Worm (Caenorhabditis elegans): Measurements from ENCODE around the gene B0524.5.

DNA sequence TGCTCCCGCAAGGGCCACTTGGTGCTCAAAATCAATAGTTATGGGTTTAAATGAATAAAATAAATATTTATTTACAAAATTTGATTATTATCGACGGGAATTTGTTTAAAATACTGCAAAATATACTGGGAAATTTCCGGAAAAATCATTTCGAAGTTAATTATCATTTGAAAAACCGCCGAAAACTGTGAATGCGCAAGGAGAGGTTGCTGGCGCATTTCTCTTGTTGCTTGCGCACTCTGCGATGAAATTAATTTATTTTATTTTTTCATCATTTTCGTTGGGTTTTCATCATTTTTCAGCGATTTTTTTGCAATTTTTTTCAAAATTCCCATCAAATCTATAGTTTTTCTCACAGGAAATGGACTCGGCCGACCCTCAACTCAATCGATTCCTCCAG, 34.2 kb downstream of the B0524.5 start, which contains the start of gene ddp-1:
- peak; percentile 86 for TF ChIP-seq C04F5.9 (tag; optimal IDR thresholded peaks at IDR 0.05)
- TF ChIP-seq unc-62 (GFP tag; optimal IDR thresholded peaks at IDR 0.05): no peak
- TF ChIP-seq egl-13 (tag; optimal IDR thresholded peaks at IDR 0.05): peak; percentile 93
- peak; percentile 92 for TF ChIP-seq sox-4 (tag; optimal IDR thresholded peaks at IDR 0.05)
- TF ChIP-seq ceh-82 (tag; optimal IDR thresholded peaks at IDR 0.05): peak; percentile 98
- peak; percentile 99 for TF ChIP-seq lin-13 (GFP tag; optimal IDR thresholded peaks at IDR 0.05)
